Worm (Caenorhabditis elegans) whole organism, L2 larva: ENCODE data around the gene unc-39.

ENCODE experiments used
- R02D3.7 ChIP-seq: fragments of 150-350 bp; optimal IDR thresholded peaks from 2 replicates; lab custom pipeline; 2014; ENCODE audit warnings: missing biosample characterization, missing genetic modification characterization
- Y55F3AM.14 ChIP-seq: fragments of 200-800 bp; sonication (Bioruptor generic); optimal IDR thresholded peaks from 2 replicates; lab custom pipeline; 2018; ENCODE audit warnings: mild to moderate bottlenecking, missing genetic modification characterization, missing compliant biosample characterization
- ZK546.5 ChIP-seq: sonication (generic microtip); optimal IDR thresholded peaks from 2 replicates; lab custom pipeline; 2017; ENCODE audit warnings: missing biosample characterization, missing genetic modification characterization
- alr-1 ChIP-seq: fragments of 150-350 bp; optimal IDR thresholded peaks from 2 replicates; lab custom pipeline; 2014; ENCODE audit warnings: missing biosample characterization, missing genetic modification characterization
- ama-1 ChIP-seq: fragments of 150-350 bp; optimal IDR thresholded peaks from 2 replicates; lab custom pipeline; 2018; ENCODE audit warnings: inconsistent platforms
- blmp-1 ChIP-seq: sonication (generic microtip); optimal IDR thresholded peaks from 2 replicates; lab custom pipeline; 2017; ENCODE audit warnings: missing genetic modification characterization, mild to moderate bottlenecking, missing compliant biosample characterization, antibody characterized with exemption, moderate library complexity; ENCODE audit not compliant: insufficient read depth
- ceh-16 ChIP-seq: fragments of 150-350 bp; optimal IDR thresholded peaks from 2 replicates; lab custom pipeline; 2014; ENCODE audit warnings: missing biosample characterization, missing genetic modification characterization
- elt-1 ChIP-seq: fragments of 150-350 bp; optimal IDR thresholded peaks from 2 replicates; lab custom pipeline; 2014; ENCODE audit warnings: missing biosample characterization, missing genetic modification characterization
- elt-3 ChIP-seq: sonication (generic microtip); optimal IDR thresholded peaks from 2 replicates; lab custom pipeline; 2017; ENCODE audit warnings: missing biosample characterization, missing genetic modification characterization
- fos-1 ChIP-seq: fragments of 150-350 bp; optimal IDR thresholded peaks from 2 replicates; lab custom pipeline; 2014; ENCODE audit warnings: missing biosample characterization, missing genetic modification characterization
- gmeb-1 ChIP-seq: fragments of 150-350 bp; optimal IDR thresholded peaks from 2 replicates; lab custom pipeline; 2014; ENCODE audit warnings: missing biosample characterization, missing genetic modification characterization
- lin-13 ChIP-seq: fragments of 150-350 bp; optimal IDR thresholded peaks from 2 replicates; lab custom pipeline; 2014; ENCODE audit warnings: missing biosample characterization, missing genetic modification reagents, missing genetic modification characterization
- lin-39 ChIP-seq: fragments of 150-350 bp; optimal IDR thresholded peaks from 2 replicates; lab custom pipeline; 2014; ENCODE audit warnings: missing biosample characterization, missing genetic modification reagents, missing genetic modification characterization
- mab-5 ChIP-seq: fragments of 150-350 bp; optimal IDR thresholded peaks from 2 replicates; lab custom pipeline; 2014; ENCODE audit warnings: missing biosample characterization, missing genetic modification characterization
- mbf-1 ChIP-seq: sonication (generic microtip); optimal IDR thresholded peaks from 2 replicates; lab custom pipeline; 2017; ENCODE audit warnings: missing biosample characterization, missing genetic modification characterization
- mdl-1 ChIP-seq, 2 experiments: fragments of 150-350 bp in 1 of 2; sonication (generic microtip) in 1 of 2; optimal IDR thresholded peaks; 2 replicates each; lab custom pipeline; 2017; ENCODE audit warnings: missing biosample characterization in 2 of 2, missing genetic modification characterization in 2 of 2
- nhr-11 ChIP-seq: fragments of 150-350 bp; optimal IDR thresholded peaks from 2 replicates; lab custom pipeline; 2014; ENCODE audit warnings: missing biosample characterization, missing genetic modification characterization
- nhr-23 ChIP-seq: fragments of 150-350 bp; optimal IDR thresholded peaks from 2 replicates; lab custom pipeline; 2014; ENCODE audit warnings: missing biosample characterization, missing genetic modification reagents, missing genetic modification characterization
- nhr-237 ChIP-seq: fragments of 150-350 bp; optimal IDR thresholded peaks from 2 replicates; lab custom pipeline; 2014; ENCODE audit warnings: missing biosample characterization, missing genetic modification characterization
- nhr-25 ChIP-seq: fragments of 150-350 bp; sonication (generic microtip); optimal IDR thresholded peaks from 3 replicates; lab custom pipeline; 2014; ENCODE audit warnings: missing biosample characterization, missing genetic modification characterization
- nhr-6 ChIP-seq: fragments of 150-350 bp; optimal IDR thresholded peaks from 2 replicates; lab custom pipeline; 2014; ENCODE audit warnings: missing biosample characterization, missing genetic modification characterization
- nhr-77 ChIP-seq: fragments of 150-350 bp; optimal IDR thresholded peaks from 2 replicates; lab custom pipeline; 2014; ENCODE audit warnings: missing biosample characterization, missing genetic modification characterization
- peb-1 ChIP-seq: fragments of 150-350 bp; optimal IDR thresholded peaks from 2 replicates; lab custom pipeline; 2014; ENCODE audit warnings: missing biosample characterization, missing genetic modification characterization
- sma-3 ChIP-seq: sonication (generic microtip); optimal IDR thresholded peaks from 2 replicates; lab custom pipeline; 2016; ENCODE audit warnings: missing genetic modification reagents, missing genetic modification characterization, missing compliant biosample characterization
- snpc-4 ChIP-seq: fragments of 150-350 bp; optimal IDR thresholded peaks from 2 replicates; lab custom pipeline; 2014; ENCODE audit warnings: missing biosample characterization, missing genetic modification characterization
- unc-55 ChIP-seq: fragments of 150-350 bp; sonication (generic microtip); optimal IDR thresholded peaks from 3 replicates; lab custom pipeline; 2014; ENCODE audit warnings: missing biosample characterization, missing genetic modification reagents, missing genetic modification characterization
- unc-62 ChIP-seq: fragments of 150-350 bp; optimal IDR thresholded peaks from 2 replicates; lab custom pipeline; 2014; ENCODE audit warnings: missing biosample characterization, missing genetic modification reagents, missing genetic modification characterization
- zag-1 ChIP-seq: fragments of 150-350 bp; optimal IDR thresholded peaks from 2 replicates; lab custom pipeline; 2014; ENCODE audit warnings: missing biosample characterization, missing genetic modification characterization
- ztf-1 ChIP-seq: fragments of 200-800 bp; sonication (Bioruptor generic); conservative IDR thresholded peaks from 2 replicates; pipeline ENCODE4 v1.3.6; 2022; ENCODE audit warnings: missing genetic modification characterization, missing compliant biosample characterization
- ztf-4 ChIP-seq: fragments of 150-350 bp; optimal IDR thresholded peaks from 2 replicates; lab custom pipeline; 2014; ENCODE audit warnings: missing biosample characterization, missing genetic modification characterization

The unc-39 gene

ce11 chrV:14372774-14373173 lies at the start of gene unc-39:
TSS of gene unc-39 (plus strand) at chrV:14373074.
- TF ChIP-seq alr-1 (tag; lab: Kevin White, UChicago) (no peak), elt-3 (tag; lab: Kevin White, UChicago) (no peak), unc-55 (no peak), ama-1 (lab: Kevin White, UChicago) (no peak)

- TF ChIP-seq nhr-11 (tag; lab: Kevin White, UChicago) (no peak), blmp-1 (tag; lab: Kevin White, UChicago) (no peak), Y55F3AM.14 (GFP tag; lab: Kevin White, UChicago) (no peak), elt-1 (no peak), nhr-6 (tag; lab: Kevin White, UChicago) (no peak), ZK546.5 (tag; lab: Kevin White, UChicago) (no peak), lin-39 (tag; lab: Kevin White, UChicago) (no peak), fos-1 (tag; lab: Kevin White, UChicago) (peak; percentile 26)
- TF ChIP-seq, all 48 proteins: peak for 1
Measured at ce11 chrV:14324502-14325467, 48.1 kb upstream of the unc-39 start, which contains the start of the genes F47B8.4 and F47B8.18. TSS of gene F47B8.4 (minus strand) at chrV:14324673. TSS of gene F47B8.18 (minus strand) at chrV:14325464.

- TF ChIP-seq lin-39 (tag; lab: Kevin White, UChicago) = no peak
- no peak for TF ChIP-seq mdl-1 (tag; optimal IDR thresholded peaks at IDR 0.05; lab: Kevin White, UChicago)
- TF ChIP-seq blmp-1 (tag; lab: Kevin White, UChicago) = no peak
Measured at ce11 chrV:14327776-14328175, 45.1 kb upstream of the unc-39 start, which contains the start of gene F47B8.5. TSS of gene F47B8.5 (minus strand) at chrV:14327876.

DNA sequence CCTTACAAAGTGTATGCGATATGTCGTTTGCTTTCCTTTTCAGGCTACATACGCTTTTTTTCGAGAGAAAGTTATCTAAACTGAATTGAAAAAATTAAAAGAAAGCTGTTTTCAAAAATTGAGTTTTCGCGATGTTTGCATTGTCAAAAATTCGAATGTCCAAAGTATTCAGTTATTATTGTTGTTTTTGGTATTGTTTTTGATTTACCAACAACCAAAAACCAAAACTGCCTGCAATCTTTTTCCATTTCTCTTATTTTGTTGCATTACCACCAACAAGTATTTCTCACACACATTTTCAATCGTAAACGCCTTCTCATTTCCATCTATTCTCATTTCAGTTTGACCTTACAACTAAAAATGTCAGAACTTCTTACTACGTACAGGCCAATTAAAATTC lies 44.1 kb upstream of the unc-39 start, which contains the start of gene pepm-1:
Gene pepm-1, plus strand, starts transcription at position 301 of the 400 bp plus-strand sequence.
- TF ChIP-seq zag-1 = no peak
- TF ChIP-seq snpc-4 = no peak
- TF ChIP-seq elt-1 = no peak
- no peak for TF ChIP-seq ztf-4 (tag; lab: Kevin White, UChicago)
- TF ChIP-seq lin-39 (tag; lab: Kevin White, UChicago) = no peak
- TF ChIP-seq mab-5 (tag; lab: Kevin White, UChicago) = no peak
- TF ChIP-seq ceh-16 = no peak
- TF ChIP-seq gmeb-1 (tag; lab: Kevin White, UChicago) = no peak
- TF ChIP-seq nhr-6 (tag; lab: Kevin White, UChicago) = no peak
- TF ChIP-seq nhr-77 = no peak
- no peak for TF ChIP-seq nhr-23 (tag; lab: Kevin White, UChicago)
- no peak for TF ChIP-seq unc-62 (GFP tag; lab: Kevin White, UChicago)

ce11 chrV:14331477-14331876 lies 41.4 kb upstream of the unc-39 start, which contains the start of gene F47B8.8:
TSS of gene F47B8.8 (plus strand) at chrV:14331733.
- no peak for TF ChIP-seq elt-3 (tag; lab: Kevin White, UChicago)
- no peak for TF ChIP-seq lin-13 (GFP tag; lab: Kevin White, UChicago)
- no peak for TF ChIP-seq sma-3 (GFP tag; lab: Kevin White, UChicago)
- peak; percentile 30 for TF ChIP-seq nhr-25 (tag; lab: Kevin White, UChicago)
- TF ChIP-seq nhr-6 (tag; lab: Kevin White, UChicago) = no peak
- TF ChIP-seq mab-5 (tag; lab: Kevin White, UChicago) = no peak
- no peak for TF ChIP-seq ztf-1 (GFP tag; lab: Robert Waterston, UW)
- no peak for TF ChIP-seq blmp-1 (tag; lab: Kevin White, UChicago)

DNA sequence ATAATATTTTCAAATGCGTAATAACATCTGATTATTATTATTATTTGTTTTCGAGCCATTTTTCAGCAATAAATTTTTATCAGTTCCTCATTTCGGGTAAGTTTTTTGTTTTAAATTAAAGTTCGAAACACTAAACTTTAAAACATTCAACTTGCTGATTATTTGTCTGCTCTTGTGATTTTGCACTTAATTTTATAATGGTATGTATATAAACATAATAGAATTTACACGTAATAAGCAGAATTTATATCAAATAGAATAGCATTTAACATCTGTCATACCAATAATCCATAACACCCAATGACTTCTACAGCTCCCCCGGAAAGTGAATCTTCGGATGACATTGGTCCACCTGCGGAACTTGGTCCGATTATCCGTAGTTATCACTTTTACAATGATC lies 39.8 kb upstream of the unc-39 start, which contains the start of gene srm-4:
Gene srm-4, plus strand, starts transcription at position 301 of the 400 bp plus-strand sequence.
- TF ChIP-seq mbf-1 (no peak), nhr-77 (no peak), ztf-4 (tag; lab: Kevin White, UChicago) (no peak), peb-1 (tag; lab: Kevin White, UChicago) (no peak), nhr-237 (tag; lab: Kevin White, UChicago) (no peak), R02D3.7 (tag; lab: Kevin White, UChicago) (no peak), ZK546.5 (tag; lab: Kevin White, UChicago) (no peak), ceh-16 (no peak)
